Worm (Caenorhabditis elegans) whole organism, mixed stage, embryonic: Measurements from ENCODE around the gene srv-2.

Source experiments
- ceh-83 ChIP-seq: fragments of 200-800 bp; sonication (Bioruptor generic); optimal IDR thresholded peaks from 2 replicates; lab custom pipeline; 2018; ENCODE audit warnings: mild to moderate bottlenecking, missing genetic modification characterization, missing compliant biosample characterization
- lin-13 ChIP-seq: fragments of 150-350 bp; optimal IDR thresholded peaks from 2 replicates; lab custom pipeline; 2014; ENCODE audit warnings: missing biosample characterization, missing genetic modification characterization
- lsy-2 ChIP-seq: fragments of 150-350 bp; optimal IDR thresholded peaks from 2 replicates; lab custom pipeline; 2014; ENCODE audit warnings: missing biosample characterization, missing genetic modification characterization
- mep-1 ChIP-seq: fragments of 150-350 bp; optimal IDR thresholded peaks from 2 replicates; lab custom pipeline; 2017; ENCODE audit warnings: missing biosample characterization, missing genetic modification reagents, missing genetic modification characterization, inconsistent platforms
- mls-2 ChIP-seq: sonication (generic microtip); optimal IDR thresholded peaks from 2 replicates; lab custom pipeline; 2016; ENCODE audit warnings: mild to moderate bottlenecking, missing genetic modification characterization, moderate library complexity, missing compliant biosample characterization
- nhr-12 ChIP-seq: fragments of 150-350 bp; optimal IDR thresholded peaks from 2 replicates; lab custom pipeline; 2014; ENCODE audit warnings: missing biosample characterization, missing genetic modification characterization
- nhr-28 ChIP-seq: fragments of 150-350 bp; optimal IDR thresholded peaks from 2 replicates; lab custom pipeline; 2014; ENCODE audit warnings: missing biosample characterization, missing genetic modification characterization
- nhr-76 ChIP-seq: sonication (generic microtip); optimal IDR thresholded peaks from 2 replicates; lab custom pipeline; 2017; ENCODE audit warnings: missing biosample characterization, missing genetic modification characterization
- sptf-1 ChIP-seq: sonication (generic microtip); optimal IDR thresholded peaks from 2 replicates; lab custom pipeline; 2017; ENCODE audit warnings: mild to moderate bottlenecking, missing genetic modification characterization, moderate library complexity, missing compliant biosample characterization
- unc-39 ChIP-seq: fragments of 150-350 bp; optimal IDR thresholded peaks from 2 replicates; lab custom pipeline; 2014; ENCODE audit warnings: missing biosample characterization, missing genetic modification characterization
- unc-62 ChIP-seq: fragments of 150-350 bp; optimal IDR thresholded peaks from 2 replicates; lab custom pipeline; 2014; ENCODE audit warnings: missing biosample characterization, missing genetic modification reagents, missing genetic modification characterization
- zip-8 ChIP-seq: fragments of 150-350 bp; optimal IDR thresholded peaks from 2 replicates; lab custom pipeline; 2014; ENCODE audit warnings: missing biosample characterization, missing genetic modification characterization

DNA sequence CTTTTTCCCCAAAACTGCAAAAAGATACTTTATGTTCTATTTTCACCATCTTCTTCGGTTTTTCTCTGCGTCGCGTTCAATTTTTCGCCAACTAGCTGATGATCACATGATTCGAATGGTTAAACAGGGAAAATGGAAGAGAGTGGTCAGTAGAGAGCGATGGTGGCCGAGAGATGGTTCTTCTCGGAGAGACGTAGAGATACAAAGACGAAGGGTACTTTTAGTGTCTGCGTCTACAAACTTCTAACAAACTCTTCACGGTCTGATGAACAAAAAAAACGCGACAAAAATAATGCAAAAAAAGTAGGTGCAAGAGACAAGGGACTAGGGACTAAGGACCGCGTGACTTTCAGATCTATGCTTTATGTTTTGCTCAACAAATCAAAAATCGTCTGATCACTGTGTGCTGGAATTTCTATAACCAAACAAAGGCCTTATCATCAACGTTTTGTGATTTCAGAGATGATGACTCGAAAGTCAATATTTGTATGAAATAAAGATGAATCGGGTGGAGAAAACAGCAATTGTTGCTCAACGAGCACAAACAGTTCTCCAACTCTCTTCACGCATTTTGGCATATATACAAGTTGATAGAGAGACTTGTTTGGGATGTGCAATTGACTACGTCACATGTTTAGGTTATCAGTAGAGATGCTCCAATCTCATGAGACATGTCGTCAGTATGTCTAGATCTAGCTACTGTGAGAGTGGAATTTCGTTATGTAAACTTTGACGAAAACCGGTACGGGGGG is 49.9 kb downstream of the srv-2 start:
- TF ChIP-seq nhr-28 (tag; lab: Kevin White, UChicago) = no peak
- TF ChIP-seq lin-13 (tag; lab: Kevin White, UChicago) = no peak
- peak; percentile 9 for TF ChIP-seq mls-2 (tag; lab: Kevin White, UChicago)
- peak; percentile 32 for TF ChIP-seq unc-62 (GFP tag; lab: Kevin White, UChicago)
- no peak for TF ChIP-seq zip-8 (tag; lab: Kevin White, UChicago)
- TF ChIP-seq nhr-76 = no peak
- TF ChIP-seq mep-1 (tag; lab: Kevin White, UChicago) = peak; percentile 59
- peak; percentile 21 for TF ChIP-seq lsy-2 (tag; lab: Kevin White, UChicago)
- no peak for TF ChIP-seq unc-39 (tag; lab: Kevin White, UChicago)
- no peak for TF ChIP-seq nhr-12 (tag; lab: Kevin White, UChicago)
- TF ChIP-seq ceh-83 (GFP tag; lab: Kevin White, UChicago) = no peak
- no peak for TF ChIP-seq sptf-1
